Worm (Caenorhabditis elegans): ENCODE results near the gene cest-30.

DNA sequence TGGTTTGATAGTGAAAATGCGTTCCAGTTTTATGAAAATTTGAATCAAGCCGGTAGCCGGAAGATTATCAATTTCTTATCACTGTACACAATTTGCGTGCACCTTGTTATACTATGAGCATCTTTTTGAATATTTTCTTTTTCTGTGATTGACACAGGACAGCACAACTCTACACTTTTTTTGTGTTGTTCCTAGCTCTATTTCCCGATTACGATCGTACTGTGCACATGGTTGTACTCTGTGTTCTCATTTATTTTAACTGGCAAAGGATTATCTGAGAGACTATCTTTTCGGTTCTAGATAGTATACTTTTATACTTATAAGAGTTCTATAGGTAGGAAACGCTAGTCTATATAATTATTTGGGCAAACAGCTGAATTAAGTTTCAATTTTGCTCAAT is 9.1 kb upstream of the cest-30 start:
- TF ChIP-seq nhr-23 (tag; optimal IDR thresholded peaks at IDR 0.05) (no peak), snpc-4 (tag; optimal IDR thresholded peaks at IDR 0.05) (no peak), ztf-11 (tag; optimal IDR thresholded peaks at IDR 0.05) (no peak), mdl-1 (tag; optimal IDR thresholded peaks at IDR 0.05) (no peak)

Measured in whole organism, L2 larva.